Fruit fly (Drosophila melanogaster) whole organism, embryonic: Measurements from ENCODE around the gene CG15696.
A peak's percentile ranks its signal among the peaks of the same experiment; 100 is the strongest.

Source experiments
- B-H2 ChIP-seq: fragments of 200-800 bp; sonication (Bioruptor generic); optimal IDR thresholded peaks from 2 replicates; lab custom pipeline; 2018; ENCODE audit warnings: missing biosample characterization, mild to moderate bottlenecking, missing genetic modification characterization
- CG10147 ChIP-seq: fragments of 200-800 bp; sonication (Bioruptor generic); optimal IDR thresholded peaks from 2 replicates; lab custom pipeline; 2019; ENCODE audit warnings: missing biosample characterization, mild to moderate bottlenecking, missing genetic modification characterization, moderate library complexity
- CG10209 ChIP-seq: fragments of 200-800 bp; sonication (Bioruptor generic); optimal IDR thresholded peaks from 3 replicates; lab custom pipeline; 2017; ENCODE audit warnings: missing biosample characterization, mild to moderate bottlenecking, missing genetic modification characterization, missing genetic modification reagents
- CG12659 ChIP-seq: fragments of 200-800 bp; sonication (Bioruptor generic); optimal IDR thresholded peaks from 3 replicates; lab custom pipeline; 2017; ENCODE audit warnings: mild to moderate bottlenecking, missing biosample characterization, missing genetic modification reagents, missing genetic modification characterization
- CG12769 ChIP-seq: fragments of 200-800 bp; sonication (Bioruptor generic); optimal IDR thresholded peaks from 2 replicates; lab custom pipeline; 2019; ENCODE audit warnings: missing biosample characterization, mild to moderate bottlenecking, missing genetic modification characterization, moderate library complexity
- CG12942 ChIP-seq: fragments of 200-800 bp; sonication (Bioruptor generic); optimal IDR thresholded peaks from 3 replicates; lab custom pipeline; 2016; ENCODE audit warnings: missing biosample characterization, missing genetic modification characterization
- CG13287 ChIP-seq: fragments of 200-800 bp; sonication (Bioruptor generic); IDR thresholded peaks from 2 replicates; pipeline ENCODE4 v1.3.6; 2022; ENCODE audit warnings: missing biosample characterization, missing genetic modification characterization; ENCODE audit not compliant: partially characterized antibody
- CG13424 ChIP-seq: fragments of 200-800 bp; sonication (Bioruptor generic); optimal IDR thresholded peaks from 2 replicates; lab custom pipeline; 2019; ENCODE audit warnings: missing biosample characterization, mild to moderate bottlenecking, missing genetic modification characterization, moderate library complexity
- CG13624 ChIP-seq: fragments of 200-800 bp; sonication (Bioruptor generic); optimal IDR thresholded peaks from 2 replicates; lab custom pipeline; 2016; ENCODE audit warnings: missing biosample characterization, missing genetic modification characterization
- CG13894 ChIP-seq: fragments of 200-800 bp; sonication (Bioruptor generic); optimal IDR thresholded peaks from 3 replicates; lab custom pipeline; 2018; ENCODE audit warnings: missing biosample characterization, mild to moderate bottlenecking, missing genetic modification characterization, moderate library complexity
- CG15269 ChIP-seq: fragments of 200-800 bp; sonication (Bioruptor generic); optimal IDR thresholded peaks from 2 replicates; lab custom pipeline; 2018; ENCODE audit warnings: missing biosample characterization, mild to moderate bottlenecking, missing genetic modification characterization, moderate library complexity
- CG18599 ChIP-seq: fragments of 200-800 bp; sonication (Bioruptor generic); optimal IDR thresholded peaks from 3 replicates; lab custom pipeline; 2017; ENCODE audit warnings: missing biosample characterization, missing genetic modification characterization, mild to moderate bottlenecking, moderate library complexity, missing genetic modification reagents
- CG30403 ChIP-seq: fragments of 200-800 bp; sonication (Bioruptor generic); optimal IDR thresholded peaks from 3 replicates; lab custom pipeline; 2016; ENCODE audit warnings: missing biosample characterization, missing genetic modification characterization
- CG32767 ChIP-seq: fragments of 200-800 bp; sonication (Bioruptor generic); IDR thresholded peaks from 2 replicates; pipeline ENCODE4 v1.3.6; 2022; ENCODE audit warnings: missing biosample characterization, missing genetic modification characterization
- CG3407 ChIP-seq: fragments of 200-800 bp; sonication (Bioruptor generic); optimal IDR thresholded peaks from 2 replicates; lab custom pipeline; 2018; ENCODE audit warnings: missing biosample characterization, mild to moderate bottlenecking, missing genetic modification characterization
- CG4707 ChIP-seq: fragments of 200-800 bp; sonication (Bioruptor generic); optimal IDR thresholded peaks from 2 replicates; lab custom pipeline; 2018; ENCODE audit warnings: missing biosample characterization, mild to moderate bottlenecking, missing genetic modification characterization, moderate library complexity
- CG6689 ChIP-seq: fragments of 200-800 bp; sonication (Bioruptor generic); IDR thresholded peaks from 2 replicates; pipeline ENCODE4 v1.3.6; 2022; ENCODE audit warnings: missing biosample characterization, missing genetic modification characterization
- CG6791 ChIP-seq: fragments of 200-800 bp; sonication (Bioruptor generic); IDR thresholded peaks from 3 replicates; pipeline ENCODE4 v1.3.6; 2022; ENCODE audit warnings: missing biosample characterization, missing genetic modification characterization; ENCODE audit not compliant: partially characterized antibody
- CG9727 ChIP-seq: fragments of 200-800 bp; sonication (Bioruptor generic); optimal IDR thresholded peaks from 3 replicates; lab custom pipeline; 2017; ENCODE audit warnings: missing biosample characterization, mild to moderate bottlenecking, missing genetic modification characterization
- CG9817 ChIP-seq: fragments of 200-800 bp; sonication (Bioruptor generic); optimal IDR thresholded peaks from 2 replicates; lab custom pipeline; 2018; ENCODE audit warnings: missing biosample characterization, mild to moderate bottlenecking, missing genetic modification characterization, moderate library complexity
- CG9932 ChIP-seq: fragments of 200-800 bp; sonication (Bioruptor generic); IDR thresholded peaks from 2 replicates; pipeline ENCODE4 v1.3.6; 2022; ENCODE audit warnings: missing biosample characterization, missing genetic modification characterization
- CrebB ChIP-seq: fragments of 200-800 bp; sonication (Bioruptor generic); optimal IDR thresholded peaks from 3 replicates; lab custom pipeline; 2018; ENCODE audit warnings: missing biosample characterization, mild to moderate bottlenecking, missing genetic modification characterization
- D19B ChIP-seq: fragments of 200-800 bp; sonication (Bioruptor generic); optimal IDR thresholded peaks from 2 replicates; lab custom pipeline; 2017; ENCODE audit warnings: missing biosample characterization, mild to moderate bottlenecking, missing genetic modification characterization
- Dp ChIP-seq: fragments of 200-800 bp; sonication (Bioruptor generic); optimal IDR thresholded peaks from 2 replicates; lab custom pipeline; 2018; ENCODE audit warnings: missing biosample characterization, mild to moderate bottlenecking, missing genetic modification characterization, moderate library complexity
- Lpt ChIP-seq: fragments of >200 bp; optimal IDR thresholded peaks from 2 replicates; lab custom pipeline; 2018; ENCODE audit warnings: missing biosample characterization, missing genetic modification characterization
- Ptx1 ChIP-seq: fragments of 200-800 bp; sonication (Bioruptor generic); IDR thresholded peaks from 2 replicates; pipeline ENCODE4 v1.3.6; 2022; ENCODE audit warnings: missing biosample characterization, missing genetic modification characterization
- Rfx ChIP-seq: fragments of 200-800 bp; sonication (Bioruptor generic); IDR thresholded peaks from 2 replicates; pipeline ENCODE4 v1.3.6; 2022; ENCODE audit warnings: missing biosample characterization, missing genetic modification characterization
- Sox100B ChIP-seq: fragments of 200-800 bp; sonication (Bioruptor generic); optimal IDR thresholded peaks from 3 replicates; lab custom pipeline; 2018; ENCODE audit warnings: missing biosample characterization, mild to moderate bottlenecking, missing genetic modification characterization
- Sry-β ChIP-seq: fragments of 200-800 bp; sonication (Bioruptor generic); optimal IDR thresholded peaks from 2 replicates; lab custom pipeline; 2018; ENCODE audit warnings: missing biosample characterization, mild to moderate bottlenecking, missing genetic modification characterization, moderate library complexity
- al ChIP-seq: fragments of 200-800 bp; sonication (Bioruptor generic); IDR thresholded peaks from 2 replicates; pipeline ENCODE4 v1.3.6; 2022; ENCODE audit warnings: missing biosample characterization, missing genetic modification characterization
- cwo ChIP-seq: fragments of 200-800 bp; sonication (Bioruptor generic); optimal IDR thresholded peaks from 3 replicates; lab custom pipeline; 2017; ENCODE audit warnings: missing biosample characterization, missing genetic modification characterization, mild to moderate bottlenecking, moderate library complexity, missing genetic modification reagents
- da ChIP-seq: fragments of 200-800 bp; sonication (Bioruptor generic); optimal IDR thresholded peaks from 2 replicates; lab custom pipeline; 2016; ENCODE audit warnings: missing biosample characterization, missing genetic modification characterization
- dmrt11E ChIP-seq: fragments of 200-800 bp; sonication (Bioruptor generic); optimal IDR thresholded peaks from 3 replicates; lab custom pipeline; 2018; ENCODE audit warnings: missing biosample characterization, mild to moderate bottlenecking, missing genetic modification characterization, moderate library complexity
- dmrt99B ChIP-seq: fragments of 200-800 bp; sonication (Bioruptor generic); optimal IDR thresholded peaks from 2 replicates; lab custom pipeline; 2018; ENCODE audit warnings: missing biosample characterization, mild to moderate bottlenecking, missing genetic modification characterization, moderate library complexity
- eve ChIP-seq, 2 experiments: fragments of >200 bp; optimal IDR thresholded peaks; 2 replicates each; lab custom pipeline; 2017; ENCODE audit warnings: missing biosample characterization in 2 of 2, missing genetic modification characterization in 2 of 2
- fd96Cb ChIP-seq: fragments of 200-800 bp; sonication (Bioruptor generic); optimal IDR thresholded peaks from 2 replicates; lab custom pipeline; 2018; ENCODE audit warnings: missing biosample characterization, mild to moderate bottlenecking, missing genetic modification characterization, moderate library complexity
- grau ChIP-seq: fragments of 200-800 bp; optimal IDR thresholded peaks from 3 replicates; lab custom pipeline; 2019; ENCODE audit warnings: missing biosample characterization, mild to moderate bottlenecking, missing genetic modification characterization, moderate library complexity
- h ChIP-seq: fragments of >200 bp; optimal IDR thresholded peaks from 2 replicates; lab custom pipeline; 2017
- hbn ChIP-seq: fragments of 200-800 bp; sonication (Bioruptor generic); IDR thresholded peaks from 2 replicates; pipeline ENCODE4 v1.3.6; 2022; ENCODE audit warnings: missing biosample characterization, missing genetic modification characterization; ENCODE audit not compliant: partially characterized antibody
- jing ChIP-seq: fragments of 200-800 bp; sonication (Bioruptor generic); optimal IDR thresholded peaks from 2 replicates; lab custom pipeline; 2018; ENCODE audit warnings: missing biosample characterization, mild to moderate bottlenecking, missing genetic modification characterization
- kni ChIP-seq: fragments of 200-800 bp; sonication (Bioruptor generic); optimal IDR thresholded peaks from 3 replicates; lab custom pipeline; 2017; ENCODE audit warnings: mild to moderate bottlenecking, missing biosample characterization, missing genetic modification reagents, missing genetic modification characterization
- lmd ChIP-seq: fragments of 200-800 bp; sonication (Bioruptor generic); IDR thresholded peaks from 2 replicates; pipeline ENCODE4 v1.3.6; 2022; ENCODE audit warnings: missing biosample characterization, missing genetic modification characterization
- phol ChIP-seq: fragments of 200-800 bp; sonication (Bioruptor generic); optimal IDR thresholded peaks from 3 replicates; lab custom pipeline; 2018; ENCODE audit warnings: missing biosample characterization, mild to moderate bottlenecking, missing genetic modification characterization, moderate library complexity
- pzg ChIP-seq: fragments of 200-800 bp; sonication (Bioruptor generic); optimal IDR thresholded peaks from 3 replicates; lab custom pipeline; 2018; ENCODE audit warnings: missing biosample characterization, mild to moderate bottlenecking, missing genetic modification characterization, moderate library complexity
- shn ChIP-seq: fragments of 200-800 bp; sonication (Bioruptor generic); optimal IDR thresholded peaks from 3 replicates; lab custom pipeline; 2016; ENCODE audit warnings: missing biosample characterization, missing genetic modification characterization
- stwl ChIP-seq: fragments of 200-800 bp; sonication (Bioruptor generic); optimal IDR thresholded peaks from 3 replicates; lab custom pipeline; 2018; ENCODE audit warnings: missing biosample characterization, mild to moderate bottlenecking, missing genetic modification characterization, moderate library complexity
- zfh1 ChIP-seq: fragments of 200-800 bp; sonication (Bioruptor generic); IDR thresholded peaks from 3 replicates; pipeline ENCODE4 v1.3.6; 2022; ENCODE audit warnings: missing biosample characterization, missing genetic modification characterization

The CG15696 gene

DNA sequence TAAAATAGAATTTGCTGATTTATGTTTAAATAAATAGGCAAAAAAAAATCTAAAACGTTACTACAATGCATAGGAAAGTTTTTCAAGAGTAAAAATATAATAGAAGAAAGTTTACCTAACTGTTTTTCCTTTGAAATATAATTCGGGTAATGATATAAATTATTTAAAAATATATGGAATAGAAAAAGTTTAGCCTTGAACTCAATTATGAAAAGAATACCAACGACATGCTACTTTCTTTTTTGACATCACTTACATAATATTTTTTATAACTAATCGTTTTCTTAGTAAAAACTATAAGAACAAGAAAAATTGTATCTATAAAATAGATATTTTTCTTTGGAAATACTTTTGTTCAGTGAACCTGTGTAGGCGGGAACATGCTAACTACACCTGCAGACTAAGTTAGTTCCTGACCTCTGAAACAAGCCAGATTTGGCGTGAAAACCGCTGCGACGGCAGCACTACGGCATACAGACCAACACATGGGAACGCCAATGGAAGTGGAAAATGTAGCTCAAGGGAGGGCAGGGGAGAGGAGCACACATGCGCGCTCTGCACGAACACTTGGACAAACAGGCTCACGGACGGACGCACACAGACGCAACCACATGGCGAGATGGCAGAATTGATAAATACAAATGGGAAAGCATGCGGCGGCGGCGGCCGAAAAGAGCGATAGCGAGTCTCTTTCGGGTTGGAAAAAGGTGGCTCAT is 17.3 kb upstream of the CG15696 start (continued):
- no peak for TF ChIP-seq Lpt (GFP tag; lab: Kevin White, UChicago)
- peak; percentile 52 for TF ChIP-seq Sox100B (GFP tag; lab: Kevin White, UChicago)
- 0 out of 2 replicates have a peak, but pooled peaks have one; percentile 13 for TF ChIP-seq Ptx1
- peak; percentile 36 for TF ChIP-seq dmrt11E
- TF ChIP-seq lmd (GFP tag; lab: Robert Waterston, UW), result peak; percentile 9; the same call in 1 of the 2 replicates
- peak; percentile 48 for TF ChIP-seq da
- TF ChIP-seq CG13287 (GFP tag; lab: Robert Waterston, UW), result peak; percentile 20; the same call in 1 of the 2 replicates
- peak; percentile 63 for TF ChIP-seq CG9727 (GFP tag; lab: Kevin White, UChicago)
- TF ChIP-seq CG32767 (GFP tag; lab: Robert Waterston, UW), result peak; percentile 46; the same call in 1 of the 2 replicates
- peak; percentile 72 for TF ChIP-seq cwo
- TF ChIP-seq zfh1 (GFP tag; lab: Robert Waterston, UW), result 0 out of 3 replicates have a peak, but pooled peaks have one; percentile 14
- TF ChIP-seq CG6689, result peak; percentile 32; the same call in 1 of the 2 replicates
- 0 out of 2 replicates have a peak, but pooled peaks have one; percentile 37 for TF ChIP-seq hbn (GFP tag; lab: Robert Waterston, UW)
- TF ChIP-seq CG18599 (GFP tag; lab: Kevin White, UChicago), result peak; percentile 45
- no peak for TF ChIP-seq CG9817 (tag; lab: Kevin White, UChicago)
- no peak for TF ChIP-seq shn (GFP tag; lab: Kevin White, UChicago)
- TF ChIP-seq stwl (tag; lab: Kevin White, UChicago), result no peak
- TF ChIP-seq CG6791 (GFP tag; lab: Robert Waterston, UW), result peak; percentile 5; the same call in 1 of the 3 replicates
- no peak for TF ChIP-seq CG13624 (GFP tag; lab: Kevin White, UChicago)
- TF ChIP-seq CrebB (tag; lab: Kevin White, UChicago), result peak; percentile 17
- TF ChIP-seq CG3407 (GFP tag; lab: Kevin White, UChicago), result peak; percentile 13
- TF ChIP-seq CG30403 (GFP tag; lab: Kevin White, UChicago), result peak; percentile 49
- TF ChIP-seq CG12769 (tag; lab: Kevin White, UChicago), result peak; percentile 95
- peak; percentile 23 for TF ChIP-seq phol
- TF ChIP-seq dmrt99B (tag; lab: Kevin White, UChicago), result peak; percentile 24
- TF ChIP-seq B-H2 (GFP tag; lab: Kevin White, UChicago), result peak; percentile 60
- TF ChIP-seq CG10209, result peak; percentile 44
- TF ChIP-seq jing (GFP tag; lab: Kevin White, UChicago), result no peak
- TF ChIP-seq pzg (GFP tag; lab: Kevin White, UChicago), result peak; percentile 21
- peak; percentile 53 for TF ChIP-seq CG15269
- peak; percentile 78 for TF ChIP-seq Rfx (GFP tag; lab: Robert Waterston, UW)
- TF ChIP-seq h (lab: Kevin White, UChicago), result no peak
- no peak for TF ChIP-seq CG4707 (GFP tag; lab: Kevin White, UChicago)
- TF ChIP-seq kni (GFP tag; lab: Kevin White, UChicago), result peak; percentile 82
- TF ChIP-seq Dp, result no peak
- TF ChIP-seq al (GFP tag; lab: Robert Waterston, UW), result peak; percentile 41
- peak; percentile 60 for TF ChIP-seq CG13894
- TF ChIP-seq CG10147 (GFP tag; lab: Kevin White, UChicago), result peak; percentile 32
- TF ChIP-seq eve (GFP tag; optimal IDR thresholded peaks at IDR 0.05; lab: Kevin White, UChicago), result no peak
- peak; percentile 17 for TF ChIP-seq fd96Cb
- TF ChIP-seq D19B (GFP tag; lab: Kevin White, UChicago), result peak; percentile 13
- peak; percentile 28 for TF ChIP-seq grau (tag; lab: Kevin White, UChicago)
- TF ChIP-seq CG13424 (tag; lab: Kevin White, UChicago), result peak; percentile 28
- peak; percentile 61 for TF ChIP-seq CG9932 (GFP tag; lab: Robert Waterston, UW)
- peak; percentile 33 for TF ChIP-seq CG12659
- TF ChIP-seq Sry-β (GFP tag; lab: Kevin White, UChicago), result peak; percentile 98
- TF ChIP-seq CG12942 (GFP tag; lab: Kevin White, UChicago), result no peak
